Fruit fly (Drosophila melanogaster): ENCODE data around the gene CG33654.

Gene CG33654

dm6 chr3R:9613124-9613523 lies 30.1 kb upstream of the CG33654 start (continued):
- TF ChIP-seq OdsH (GFP tag; optimal IDR thresholded peaks at IDR 0.05) (peak; percentile 87), svp (GFP tag) (peak; percentile 95), CG6792 (GFP tag; optimal IDR thresholded peaks at IDR 0.05) (peak; percentile 79), CG10631 (GFP tag; optimal IDR thresholded peaks at IDR 0.05) (peak; percentile 76), CG31627 (GFP tag; optimal IDR thresholded peaks at IDR 0.05) (peak; percentile 85), Met (GFP tag; optimal IDR thresholded peaks at IDR 0.05) (peak; percentile 91), fd85E (GFP tag; optimal IDR thresholded peaks at IDR 0.05) (peak; percentile 57), Gug (GFP tag; IDR thresholded peaks at IDR 0.05) (peak; percentile 87), CG8632 (GFP tag; optimal IDR thresholded peaks at IDR 0.05) (peak; percentile 74), Ets21C (GFP tag; optimal IDR thresholded peaks at IDR 0.05) (peak; percentile 78), CG9139 (GFP tag; optimal IDR thresholded peaks at IDR 0.05) (no peak), CG3032 (tag; optimal IDR thresholded peaks at IDR 0.05) (peak; percentile 40), fd59A (GFP tag; optimal IDR thresholded peaks at IDR 0.05) (no peak), CG6163 (GFP tag; IDR thresholded peaks at IDR 0.05) (peak; percentile 93), CG11294 (GFP tag; IDR thresholded peaks at IDR 0.05) (peak; percentile 89), CG6276 (GFP tag; optimal IDR thresholded peaks at IDR 0.05) (peak; percentile 90), cyc (GFP tag; optimal IDR thresholded peaks at IDR 0.05) (peak; percentile 89), Ets96B (tag; optimal IDR thresholded peaks at IDR 0.05) (peak; percentile 41), Sox15 (GFP tag; optimal IDR thresholded peaks at IDR 0.05) (peak; percentile 64), spab (GFP tag; optimal IDR thresholded peaks at IDR 0.05) (peak; percentile 32)

DNA sequence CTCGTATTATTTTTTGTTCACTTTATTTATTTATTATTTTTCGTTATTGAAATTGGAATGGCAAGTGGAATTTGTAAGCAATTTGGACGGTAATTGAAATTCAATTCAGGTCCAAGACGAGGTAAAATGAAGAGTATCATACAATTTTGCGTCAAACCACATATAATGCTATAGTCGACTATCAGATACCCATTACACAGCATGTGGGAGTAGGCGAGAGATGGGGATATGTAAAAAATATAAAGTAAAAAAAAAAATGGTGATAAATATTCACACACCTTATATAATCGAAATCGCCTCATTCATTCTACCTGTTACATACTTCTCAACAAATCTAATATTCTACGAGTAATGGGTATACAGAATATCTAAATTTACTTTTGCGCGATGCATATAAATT lies 29.2 kb upstream of the CG33654 start:
- TF ChIP-seq CG6808 (GFP tag; optimal IDR thresholded peaks at IDR 0.05) (no peak), CG8632 (GFP tag; optimal IDR thresholded peaks at IDR 0.05) (no peak), fkh (GFP tag; optimal IDR thresholded peaks at IDR 0.05) (no peak), OdsH (GFP tag; optimal IDR thresholded peaks at IDR 0.05) (no peak), Eip78C (GFP tag) (peak; percentile 54), CG8319 (GFP tag; optimal IDR thresholded peaks at IDR 0.05) (no peak), Blimp-1 (GFP tag; optimal IDR thresholded peaks at IDR 0.05) (no peak), Hr4 (GFP tag; optimal IDR thresholded peaks at IDR 0.05) (no peak), Sox102F (GFP tag; optimal IDR thresholded peaks at IDR 0.05) (peak; percentile 3), CG6792 (GFP tag; optimal IDR thresholded peaks at IDR 0.05) (no peak), fd59A (GFP tag; optimal IDR thresholded peaks at IDR 0.05) (no peak), esn (GFP tag; optimal IDR thresholded peaks at IDR 0.05) (peak; percentile 35), vri (GFP tag; optimal IDR thresholded peaks at IDR 0.05) (peak; percentile 39), svp (GFP tag) (peak; percentile 19), CG32006 (GFP tag; optimal IDR thresholded peaks at IDR 0.05) (no peak), CG31627 (GFP tag; optimal IDR thresholded peaks at IDR 0.05) (peak; percentile 11), CG15336 (GFP tag; IDR thresholded peaks at IDR 0.05) (no peak), Sox15 (GFP tag; optimal IDR thresholded peaks at IDR 0.05) (no peak), Hr38 (GFP tag; optimal IDR thresholded peaks at IDR 0.05) (no peak), CG11762 (GFP tag; optimal IDR thresholded peaks at IDR 0.05; ENCODE audit: insufficient read depth) (no peak), acj6 (GFP tag; optimal IDR thresholded peaks at IDR 0.05) (no peak), ss (GFP tag; optimal IDR thresholded peaks at IDR 0.05) (no peak), Eip93F (GFP tag; optimal IDR thresholded peaks at IDR 0.05) (no peak), lz (GFP tag; optimal IDR thresholded peaks at IDR 0.05) (peak; percentile 10), topi (GFP tag; optimal IDR thresholded peaks at IDR 0.05) (peak; percentile 23), CG6163 (GFP tag; IDR thresholded peaks at IDR 0.05) (peak; percentile 34; the same call in 1 of the 3 replicates), Met (GFP tag; optimal IDR thresholded peaks at IDR 0.05) (peak; percentile 28), Sox14 (GFP tag; optimal IDR thresholded peaks at IDR 0.05) (no peak), CG10631 (GFP tag; optimal IDR thresholded peaks at IDR 0.05) (no peak), Smox (GFP tag; optimal IDR thresholded peaks at IDR 0.05) (peak; percentile 13), CG1621 (tag; optimal IDR thresholded peaks at IDR 0.05) (no peak), eg (GFP tag; IDR thresholded peaks at IDR 0.05) (no peak), Hr39 (GFP tag; optimal IDR thresholded peaks at IDR 0.05) (peak; percentile 8), spab (GFP tag; optimal IDR thresholded peaks at IDR 0.05) (no peak), CG11902 (GFP tag; optimal IDR thresholded peaks at IDR 0.05) (no peak), cyc (GFP tag; optimal IDR thresholded peaks at IDR 0.05) (peak; percentile 4)

Measured in whole organism, prepupa.